Worm (Caenorhabditis elegans) whole organism, L3 larva: ENCODE data around the gene cif-1.

Experiments
- fos-1 ChIP-seq: fragments of 150-350 bp; optimal IDR thresholded peaks from 2 replicates; lab custom pipeline; 2014; ENCODE audit warnings: missing biosample characterization, missing genetic modification characterization
- lin-39 ChIP-seq: fragments of 150-350 bp; optimal IDR thresholded peaks from 2 replicates; lab custom pipeline; 2018; ENCODE audit warnings: missing biosample characterization, missing genetic modification reagents, missing genetic modification characterization
- nfya-1 ChIP-seq: sonication (generic microtip); optimal IDR thresholded peaks from 2 replicates; lab custom pipeline; 2017; ENCODE audit warnings: missing genetic modification characterization, mild to moderate bottlenecking, missing compliant biosample characterization, antibody characterized with exemption, moderate library complexity; ENCODE audit not compliant: insufficient read depth
- nhr-237 ChIP-seq: fragments of 150-350 bp; optimal IDR thresholded peaks from 2 replicates; lab custom pipeline; 2014; ENCODE audit warnings: missing biosample characterization, missing genetic modification characterization
- nhr-76 ChIP-seq: fragments of 150-350 bp; sonication (generic microtip); optimal IDR thresholded peaks from 5 replicates; lab custom pipeline; 2014; ENCODE audit warnings: missing biosample characterization, missing genetic modification characterization
- nhr-77 ChIP-seq: fragments of 150-350 bp; optimal IDR thresholded peaks from 2 replicates; lab custom pipeline; 2014; ENCODE audit warnings: missing biosample characterization, missing genetic modification characterization
- pqm-1 ChIP-seq: fragments of 150-350 bp; optimal IDR thresholded peaks from 2 replicates; lab custom pipeline; 2017; ENCODE audit warnings: missing biosample characterization, missing genetic modification characterization, inconsistent platforms
- snpc-4 ChIP-seq: fragments of 150-350 bp; optimal IDR thresholded peaks from 2 replicates; lab custom pipeline; 2014; ENCODE audit warnings: missing biosample characterization, missing genetic modification characterization

DNA sequence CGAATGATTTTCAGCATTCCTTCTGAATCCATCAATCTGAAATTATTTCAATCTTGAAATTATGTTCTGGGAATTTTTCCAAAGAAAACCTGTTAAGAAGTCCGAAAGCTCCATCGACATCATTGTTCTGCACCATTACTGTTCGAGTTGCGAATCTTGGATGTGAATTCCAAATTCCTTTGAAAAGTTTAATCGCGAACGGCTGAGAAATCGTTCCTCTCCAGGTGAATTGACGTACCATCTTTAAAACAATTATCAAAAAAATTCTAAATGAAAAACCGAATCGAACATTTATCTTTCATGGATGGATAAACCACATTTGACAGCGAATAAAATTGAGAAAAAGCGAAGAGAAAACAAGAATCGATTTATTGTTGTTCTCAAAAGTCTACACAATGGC is 51.3 kb downstream of the cif-1 start, which contains the start of gene mrps-21:
- TF ChIP-seq pqm-1, result no peak
- no peak for TF ChIP-seq snpc-4 (tag; lab: Kevin White, UChicago)
- no peak for TF ChIP-seq nhr-76
- TF ChIP-seq fos-1 (tag; lab: Kevin White, UChicago), result no peak
- no peak for TF ChIP-seq lin-39 (tag; lab: Kevin White, UChicago)
- no peak for TF ChIP-seq nfya-1 (tag; lab: Kevin White, UChicago)
- no peak for TF ChIP-seq nhr-237 (tag; lab: Kevin White, UChicago)
- TF ChIP-seq nhr-77 (tag; lab: Kevin White, UChicago), result no peak
